Worm (Caenorhabditis elegans): Measurements from ENCODE around the gene sri-19.

DNA sequence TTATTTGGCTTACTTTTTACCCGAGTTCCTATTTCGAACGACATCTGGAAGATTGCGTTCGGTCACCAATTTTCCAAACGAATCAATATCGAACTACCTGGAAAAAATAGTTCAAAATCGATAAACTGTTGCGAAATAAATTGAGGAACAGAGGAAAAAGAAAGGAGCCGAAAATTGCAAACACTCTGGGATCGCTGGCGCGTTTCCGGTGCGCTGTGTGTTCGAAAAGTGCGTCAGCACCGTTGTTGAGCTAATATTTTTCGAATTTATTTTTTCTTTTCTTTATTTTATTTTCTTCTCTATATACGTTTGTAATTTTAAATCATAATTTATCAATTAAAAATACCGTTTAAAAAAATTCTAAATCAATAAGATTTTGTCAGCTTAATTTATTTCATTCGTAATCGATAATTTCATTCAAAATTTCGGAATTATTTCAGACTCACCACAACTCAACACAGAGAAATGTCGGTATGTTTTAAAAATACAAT is 25.1 kb upstream of the sri-19 start, which contains the start of the genes dnc-1 and lsm-7:
- TF ChIP-seq ces-1 (GFP tag; optimal IDR thresholded peaks at IDR 0.05) (no peak), nhr-237 (tag; optimal IDR thresholded peaks at IDR 0.05) (no peak), elt-3 (tag; optimal IDR thresholded peaks at IDR 0.05) (no peak), pha-4 (tag; optimal IDR thresholded peaks at IDR 0.05) (no peak), ztf-11 (tag; optimal IDR thresholded peaks at IDR 0.05) (no peak), cnd-1 (tag; optimal IDR thresholded peaks at IDR 0.05) (peak; percentile 4), unc-39 (tag; optimal IDR thresholded peaks at IDR 0.05) (no peak), ceh-43 (GFP tag; optimal IDR thresholded peaks at IDR 0.05) (no peak), mab-5 (tag; optimal IDR thresholded peaks at IDR 0.05) (no peak)

Data from whole organism, mixed stage, embryonic.